Worm (Caenorhabditis elegans) whole organism, late embryonic: Measurements from ENCODE around the gene ZK1290.1.

Source experiments
- hlh-15 ChIP-seq: sonication (generic microtip); optimal IDR thresholded peaks from 2 replicates; lab custom pipeline; 2016; ENCODE audit warnings: missing genetic modification characterization, missing compliant biosample characterization
- lin-11 ChIP-seq: fragments of 200-800 bp; sonication (Bioruptor generic); optimal IDR thresholded peaks from 2 replicates; lab custom pipeline; 2018; ENCODE audit warnings: mild to moderate bottlenecking, missing genetic modification characterization, missing compliant biosample characterization
- nhr-11 ChIP-seq: fragments of 150-350 bp; optimal IDR thresholded peaks from 2 replicates; lab custom pipeline; 2014; ENCODE audit warnings: missing biosample characterization, missing genetic modification characterization
- pqm-1 ChIP-seq: sonication (generic microtip); optimal IDR thresholded peaks from 2 replicates; lab custom pipeline; 2016; ENCODE audit warnings: missing genetic modification characterization, missing compliant biosample characterization
- zip-5 ChIP-seq: sonication (generic microtip); optimal IDR thresholded peaks from 2 replicates; lab custom pipeline; 2016; ENCODE audit warnings: missing genetic modification characterization, missing compliant biosample characterization

ce11 chrII:7594812-7595211 is 33.2 kb downstream of the ZK1290.1 start, which contains the start of gene syd-1:
- no peak for TF ChIP-seq zip-5 (tag; lab: Kevin White, UChicago)
- TF ChIP-seq nhr-11 (tag; lab: Kevin White, UChicago): no peak
- TF ChIP-seq lin-11 (tag; lab: Kevin White, UChicago): no peak
- no peak for TF ChIP-seq pqm-1 (tag; lab: Kevin White, UChicago)
- no peak for TF ChIP-seq hlh-15 (tag; lab: Kevin White, UChicago)
